Fruit fly (Drosophila melanogaster): ENCODE data around the gene Nedd4.

Gene Nedd4

dm6 chr3L:17532898-17533700, 3.2 kb downstream of the Nedd4 start (continued):
- TF ChIP-seq NC2β (GFP tag; optimal IDR thresholded peaks at IDR 0.05) (no peak), Optix (GFP tag; IDR thresholded peaks at IDR 0.05) (no peak), CG7357 (GFP tag; IDR thresholded peaks at IDR 0.05) (no peak), seq (GFP tag; IDR thresholded peaks at IDR 0.05) (no peak), CG17568 (GFP tag; optimal IDR thresholded peaks at IDR 0.05) (no peak), gro (GFP tag; optimal IDR thresholded peaks at IDR 0.05) (peak; percentile 80), Lim3 (GFP tag; IDR thresholded peaks at IDR 0.05) (no peak), slbo (GFP tag; IDR thresholded peaks at IDR 0.05) (peak; percentile 64), Mad (GFP tag; optimal IDR thresholded peaks at IDR 0.05) (no peak), Usf (GFP tag; optimal IDR thresholded peaks at IDR 0.05) (no peak), CG15269 (tag; optimal IDR thresholded peaks at IDR 0.05) (peak; percentile 22), caup (GFP tag; optimal IDR thresholded peaks at IDR 0.05; ENCODE audit: severe bottlenecking) (peak; percentile 61), CG6765 (GFP tag; optimal IDR thresholded peaks at IDR 0.05) (no peak), sc (optimal IDR thresholded peaks at IDR 0.05) (no peak), sc (GFP tag; optimal IDR thresholded peaks at IDR 0.05) (no peak), dan (GFP tag; IDR thresholded peaks at IDR 0.05) (no peak), CG2678 (tag; optimal IDR thresholded peaks at IDR 0.05) (peak; percentile 58), jumu (GFP tag; optimal IDR thresholded peaks at IDR 0.05) (no peak), CG12299 (tag; optimal IDR thresholded peaks at IDR 0.05) (no peak), CG4404 (GFP tag; IDR thresholded peaks at IDR 0.05) (peak; percentile 18; the same call in 1 of the 2 replicates), HLHmδ (GFP tag; optimal IDR thresholded peaks at IDR 0.05) (peak; percentile 73), CG4707 (GFP tag; optimal IDR thresholded peaks at IDR 0.05) (no peak), ap (GFP tag; IDR thresholded peaks at IDR 0.05) (no peak), CG13624 (GFP tag; optimal IDR thresholded peaks at IDR 0.05) (peak; percentile 18), CG31388 (GFP tag; optimal IDR thresholded peaks at IDR 0.05) (no peak), tin (GFP tag; optimal IDR thresholded peaks at IDR 0.05) (peak; percentile 52), ssp (GFP tag; IDR thresholded peaks at IDR 0.05) (no peak), ac (GFP tag; optimal IDR thresholded peaks at IDR 0.05) (no peak), chinmo (GFP tag; IDR thresholded peaks at IDR 0.05; ENCODE audit: partially characterized antibody) (peak; percentile 94), Ets65A (GFP tag) (peak; percentile 40), corto (GFP tag; optimal IDR thresholded peaks at IDR 0.05) (peak; percentile 67), CG10147 (GFP tag; optimal IDR thresholded peaks at IDR 0.05) (peak; percentile 20), Dp (GFP tag; optimal IDR thresholded peaks at IDR 0.05) (peak; percentile 42), sqz (GFP tag; optimal IDR thresholded peaks at IDR 0.05) (peak; percentile 17), Poxn (GFP tag; IDR thresholded peaks at IDR 0.05) (no peak), stwl (tag; optimal IDR thresholded peaks at IDR 0.05) (peak; percentile 52), GATAe (GFP tag; conservative IDR thresholded peaks at IDR 0.05) (no peak), unpg (GFP tag; optimal IDR thresholded peaks at IDR 0.05) (no peak), CG13424 (tag; optimal IDR thresholded peaks at IDR 0.05) (peak; percentile 47), CG11085 (GFP tag; IDR thresholded peaks at IDR 0.05) (no peak), lbe (GFP tag; optimal IDR thresholded peaks at IDR 0.05) (peak; percentile 77), cad (GFP tag; optimal IDR thresholded peaks at IDR 0.05) (no peak), dpn (GFP tag; optimal IDR thresholded peaks at IDR 0.05) (peak; percentile 56 to 60), Xbp1 (GFP tag; optimal IDR thresholded peaks at IDR 0.05) (peak; percentile 44), CG12769 (tag; optimal IDR thresholded peaks at IDR 0.05) (peak; percentile 76), CG11560 (tag; IDR thresholded peaks at IDR 0.05) (no peak)
